Fruit fly (Drosophila melanogaster) whole organism, prepupa: ENCODE measurements around the gene Madm.

ENCODE experiments used
- Blimp-1 ChIP-seq: fragments of 200-800 bp; sonication (Bioruptor generic); optimal IDR thresholded peaks from 3 replicates; lab custom pipeline; 2017; ENCODE audit warnings: missing biosample characterization, missing genetic modification characterization, mild to moderate bottlenecking, moderate library complexity, missing genetic modification reagents
- CG10631 ChIP-seq: fragments of 200-800 bp; sonication (Bioruptor generic); optimal IDR thresholded peaks from 2 replicates; lab custom pipeline; 2016; ENCODE audit warnings: missing biosample characterization, missing genetic modification characterization
- CG11294 ChIP-seq: fragments of 200-800 bp; sonication (Bioruptor generic); IDR thresholded peaks from 2 replicates; pipeline ENCODE4 v1.3.6; 2022; ENCODE audit warnings: missing biosample characterization, missing genetic modification characterization
- CG11762 ChIP-seq: fragments of 200-800 bp; sonication (Bioruptor generic); optimal IDR thresholded peaks from 3 replicates; lab custom pipeline; 2016; ENCODE audit warnings: missing biosample characterization, missing genetic modification characterization; ENCODE audit not compliant: insufficient read depth
- CG11902 ChIP-seq: fragments of 200-800 bp; sonication (Bioruptor generic); optimal IDR thresholded peaks from 3 replicates; lab custom pipeline; 2016; ENCODE audit warnings: missing biosample characterization, missing genetic modification characterization
- CG15336 ChIP-seq: fragments of 200-800 bp; sonication (Bioruptor generic); IDR thresholded peaks from 2 replicates; pipeline ENCODE4 v1.3.6; 2022; ENCODE audit warnings: missing biosample characterization, missing genetic modification characterization
- CG16779 ChIP-seq: fragments of 200-800 bp; sonication (Bioruptor generic); optimal IDR thresholded peaks from 3 replicates; lab custom pipeline; 2017; ENCODE audit warnings: missing biosample characterization, mild to moderate bottlenecking, missing genetic modification characterization
- CG31627 ChIP-seq: fragments of 200-800 bp; sonication (Bioruptor generic); optimal IDR thresholded peaks from 3 replicates; lab custom pipeline; 2016; ENCODE audit warnings: missing biosample characterization, missing genetic modification characterization
- CG32006 ChIP-seq: fragments of 200-800 bp; sonication (Bioruptor generic); optimal IDR thresholded peaks from 3 replicates; lab custom pipeline; 2017; ENCODE audit warnings: missing biosample characterization, mild to moderate bottlenecking, missing genetic modification characterization
- CG34406 ChIP-seq: fragments of 200-800 bp; sonication (Bioruptor generic); optimal IDR thresholded peaks from 3 replicates; lab custom pipeline; 2016; ENCODE audit warnings: missing biosample characterization, missing genetic modification characterization
- CG3919 ChIP-seq: fragments of 200-800 bp; sonication (Bioruptor generic); optimal IDR thresholded peaks from 3 replicates; lab custom pipeline; 2016; ENCODE audit warnings: missing biosample characterization, missing genetic modification characterization
- CG4318 ChIP-seq: fragments of 200-800 bp; sonication (Bioruptor generic); optimal IDR thresholded peaks from 3 replicates; lab custom pipeline; 2017; ENCODE audit warnings: missing biosample characterization, mild to moderate bottlenecking, missing genetic modification characterization
- CG6163 ChIP-seq: fragments of 200-800 bp; sonication (Bioruptor generic); IDR thresholded peaks from 3 replicates; pipeline ENCODE4 v1.3.6; 2022; ENCODE audit warnings: missing biosample characterization, missing genetic modification characterization
- CG6276 ChIP-seq: fragments of 200-800 bp; sonication (Bioruptor generic); optimal IDR thresholded peaks from 2 replicates; lab custom pipeline; 2017; ENCODE audit warnings: missing biosample characterization, mild to moderate bottlenecking, missing genetic modification characterization
- CG6792 ChIP-seq: fragments of 200-800 bp; sonication (Bioruptor generic); optimal IDR thresholded peaks from 3 replicates; lab custom pipeline; 2016; ENCODE audit warnings: missing biosample characterization, missing genetic modification characterization
- CG6808 ChIP-seq: fragments of 200-800 bp; sonication (Bioruptor generic); optimal IDR thresholded peaks from 3 replicates; lab custom pipeline; 2017; ENCODE audit warnings: missing biosample characterization, missing genetic modification characterization, mild to moderate bottlenecking, moderate library complexity, missing genetic modification reagents
- CG6854 ChIP-seq: fragments of 200-800 bp; sonication (Bioruptor generic); optimal IDR thresholded peaks from 2 replicates; lab custom pipeline; 2017; ENCODE audit warnings: missing biosample characterization, mild to moderate bottlenecking, missing genetic modification characterization
- CG7368 ChIP-seq: fragments of 200-800 bp; sonication (Bioruptor generic); optimal IDR thresholded peaks from 3 replicates; lab custom pipeline; 2016; ENCODE audit warnings: missing biosample characterization, missing genetic modification characterization
- CG8119 ChIP-seq: fragments of 200-800 bp; sonication (Bioruptor generic); IDR thresholded peaks from 3 replicates; pipeline ENCODE4 v1.3.6; 2022; ENCODE audit warnings: missing biosample characterization, missing genetic modification characterization
- CG8632 ChIP-seq: fragments of 200-800 bp; sonication (Bioruptor generic); optimal IDR thresholded peaks from 3 replicates; lab custom pipeline; 2016; ENCODE audit warnings: missing biosample characterization, missing genetic modification characterization
- CG9139 ChIP-seq: fragments of 200-800 bp; sonication (Bioruptor generic); optimal IDR thresholded peaks from 3 replicates; lab custom pipeline; 2017; ENCODE audit warnings: missing biosample characterization, mild to moderate bottlenecking, missing genetic modification characterization
- Eip75B ChIP-seq: fragments of 200-800 bp; sonication (Bioruptor generic); optimal IDR thresholded peaks from 3 replicates; lab custom pipeline; 2016; ENCODE audit warnings: missing biosample characterization, missing genetic modification characterization
- Eip78C ChIP-seq: fragments of 200-800 bp; sonication (Bioruptor generic); peaks from one replicate; lab custom pipeline; 2016; ENCODE audit warnings: missing biosample characterization, missing genetic modification characterization
- Eip93F ChIP-seq: fragments of 200-800 bp; sonication (Bioruptor generic); optimal IDR thresholded peaks from 2 replicates; lab custom pipeline; 2016; ENCODE audit warnings: missing biosample characterization, mild to moderate bottlenecking, missing genetic modification characterization
- Ets21C ChIP-seq: fragments of 200-800 bp; sonication (Bioruptor generic); optimal IDR thresholded peaks from 3 replicates; lab custom pipeline; 2016; ENCODE audit warnings: missing biosample characterization, missing genetic modification characterization
- Ets96B ChIP-seq: fragments of 200-800 bp; optimal IDR thresholded peaks from 2 replicates; lab custom pipeline; 2019; ENCODE audit warnings: missing biosample characterization, mild to moderate bottlenecking, missing genetic modification characterization, moderate library complexity
- Gug ChIP-seq: fragments of 200-800 bp; sonication (Bioruptor generic); IDR thresholded peaks from 2 replicates; pipeline ENCODE4 v1.3.6; 2022; ENCODE audit warnings: missing biosample characterization, missing genetic modification characterization
- Hr38 ChIP-seq: sonication (Bioruptor generic); optimal IDR thresholded peaks from 2 replicates; lab custom pipeline; 2016; ENCODE audit warnings: missing biosample characterization, missing genetic modification characterization
- Lpt ChIP-seq: fragments of 200-800 bp; sonication (Bioruptor generic); optimal IDR thresholded peaks from 3 replicates; lab custom pipeline; 2016; ENCODE audit warnings: missing biosample characterization, missing genetic modification characterization
- Met ChIP-seq: fragments of 200-800 bp; sonication (Bioruptor generic); optimal IDR thresholded peaks from 3 replicates; lab custom pipeline; 2016; ENCODE audit warnings: missing biosample characterization, missing genetic modification characterization
- OdsH ChIP-seq: fragments of 200-800 bp; sonication (Bioruptor generic); optimal IDR thresholded peaks from 3 replicates; lab custom pipeline; 2016; ENCODE audit warnings: missing biosample characterization, missing genetic modification characterization
- Smox ChIP-seq: fragments of 200-800 bp; sonication (Bioruptor generic); optimal IDR thresholded peaks from 3 replicates; lab custom pipeline; 2016; ENCODE audit warnings: missing biosample characterization, missing genetic modification characterization
- Sox102F ChIP-seq: fragments of 200-800 bp; sonication (Bioruptor generic); optimal IDR thresholded peaks from 2 replicates; lab custom pipeline; 2016; ENCODE audit warnings: missing biosample characterization, mild to moderate bottlenecking, missing genetic modification characterization
- Sox14 ChIP-seq: fragments of 200-800 bp; sonication (Bioruptor generic); optimal IDR thresholded peaks from 3 replicates; lab custom pipeline; 2016; ENCODE audit warnings: missing biosample characterization, missing genetic modification characterization
- Sox15 ChIP-seq: fragments of 200-800 bp; sonication (Bioruptor generic); optimal IDR thresholded peaks from 3 replicates; lab custom pipeline; 2016; ENCODE audit warnings: missing biosample characterization, missing genetic modification characterization
- achi ChIP-seq: fragments of 200-800 bp; sonication (Bioruptor generic); optimal IDR thresholded peaks from 3 replicates; lab custom pipeline; 2016; ENCODE audit warnings: missing biosample characterization, missing genetic modification characterization
- acj6 ChIP-seq: fragments of 200-800 bp; sonication (Bioruptor generic); optimal IDR thresholded peaks from 3 replicates; lab custom pipeline; 2016; ENCODE audit warnings: missing biosample characterization, missing genetic modification characterization
- dsx ChIP-seq: fragments of 200-800 bp; optimal IDR thresholded peaks from 3 replicates; lab custom pipeline; 2019; ENCODE audit warnings: missing biosample characterization, mild to moderate bottlenecking, missing genetic modification characterization, moderate library complexity; ENCODE audit not compliant: poor library complexity, severe bottlenecking
- eg ChIP-seq: fragments of 200-800 bp; sonication (Bioruptor generic); IDR thresholded peaks from 3 replicates; pipeline ENCODE4 v1.3.6; 2022; ENCODE audit warnings: missing biosample characterization, missing genetic modification characterization
- esn ChIP-seq: fragments of 200-800 bp; sonication (Bioruptor generic); optimal IDR thresholded peaks from 2 replicates; lab custom pipeline; 2016; ENCODE audit warnings: missing biosample characterization, mild to moderate bottlenecking, missing genetic modification characterization, moderate library complexity
- fd59A ChIP-seq: fragments of 200-800 bp; sonication (Bioruptor generic); optimal IDR thresholded peaks from 2 replicates; lab custom pipeline; 2017; ENCODE audit warnings: missing biosample characterization, mild to moderate bottlenecking, missing genetic modification characterization, missing genetic modification reagents
- fd85E ChIP-seq: fragments of 200-800 bp; sonication (Bioruptor generic); optimal IDR thresholded peaks from 3 replicates; lab custom pipeline; 2016; ENCODE audit warnings: missing biosample characterization, missing genetic modification characterization
- fkh ChIP-seq: fragments of 200-800 bp; sonication (Bioruptor generic); optimal IDR thresholded peaks from 3 replicates; lab custom pipeline; 2017; ENCODE audit warnings: missing biosample characterization, mild to moderate bottlenecking, missing genetic modification characterization, moderate library complexity
- lz ChIP-seq: fragments of 200-800 bp; sonication (Bioruptor generic); optimal IDR thresholded peaks from 3 replicates; lab custom pipeline; 2016; ENCODE audit warnings: missing biosample characterization, missing genetic modification characterization
- pdm3 ChIP-seq: fragments of 200-800 bp; sonication (Bioruptor generic); optimal IDR thresholded peaks from 3 replicates; lab custom pipeline; 2016; ENCODE audit warnings: missing biosample characterization, missing genetic modification characterization
- salr ChIP-seq, 2 experiments: fragments of 200-800 bp; sonication (Bioruptor generic); optimal IDR thresholded peaks; 3 replicates each; lab custom pipeline; 2016 to 2018; ENCODE audit warnings: missing biosample characterization in 2 of 2, missing genetic modification characterization in 2 of 2, mild to moderate bottlenecking in 1 of 2
- spab ChIP-seq: fragments of 200-800 bp; sonication (Bioruptor generic); optimal IDR thresholded peaks from 2 replicates; lab custom pipeline; 2017; ENCODE audit warnings: missing biosample characterization, mild to moderate bottlenecking, missing genetic modification characterization, missing genetic modification reagents
- ss ChIP-seq, 2 experiments: fragments of 200-800 bp; sonication (Bioruptor generic); optimal IDR thresholded peaks; 2 replicates in 1 of 2; 3 replicates in 1 of 2; lab custom pipeline; 2017 to 2018; ENCODE audit warnings: mild to moderate bottlenecking in 2 of 2, missing biosample characterization in 2 of 2, missing genetic modification characterization in 2 of 2, moderate library complexity in 1 of 2
- svp ChIP-seq: fragments of 200-800 bp; sonication (Bioruptor generic); peaks from one replicate; lab custom pipeline; 2016; ENCODE audit warnings: missing biosample characterization, missing genetic modification characterization
- topi ChIP-seq: fragments of 200-800 bp; sonication (Bioruptor generic); optimal IDR thresholded peaks from 3 replicates; lab custom pipeline; 2016; ENCODE audit warnings: missing biosample characterization, missing genetic modification characterization
- vri ChIP-seq: fragments of 200-800 bp; sonication (Bioruptor generic); optimal IDR thresholded peaks from 3 replicates; lab custom pipeline; 2016; ENCODE audit warnings: missing biosample characterization, mild to moderate bottlenecking, missing genetic modification characterization

The Madm gene

DNA sequence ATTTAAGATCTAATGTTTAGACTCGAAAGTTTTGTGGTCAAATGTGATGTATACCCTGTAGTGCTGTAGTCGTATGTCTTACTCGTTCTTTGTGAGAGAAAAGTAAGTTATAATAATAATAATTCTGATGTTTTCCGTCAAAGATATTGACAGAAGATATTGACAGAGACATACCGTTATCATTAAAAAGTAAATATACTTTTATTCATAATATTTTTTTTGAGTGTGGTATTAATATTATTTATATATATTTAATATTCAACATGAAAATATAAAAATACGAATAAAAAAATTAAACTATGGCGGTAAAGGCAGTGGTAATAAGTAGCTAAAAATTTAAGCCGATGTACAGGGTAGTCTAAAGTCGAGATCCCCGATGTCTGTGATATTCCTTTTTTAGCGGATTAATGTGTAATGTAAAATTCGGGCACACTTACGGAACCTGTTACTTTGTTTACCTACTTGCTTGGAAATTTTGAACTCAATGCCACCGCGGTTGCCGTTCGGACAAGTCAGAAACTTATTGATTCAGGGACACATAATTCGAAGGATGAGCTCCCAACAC is 5.9 kb upstream of the Madm start, which contains the start of the genes CG2100 and CG1236:
CG2100 (minus strand) TSS at position 51 of the 565 bp plus-strand sequence.
CG1236 (plus strand) TSS at position 444 of the 565 bp plus-strand sequence.
- TF ChIP-seq Gug (peak; percentile 58; the same call in 1 of the 2 replicates), CG11902 (GFP tag; lab: Kevin White, UChicago) (peak; percentile 74), CG8632 (GFP tag; lab: Kevin White, UChicago) (peak; percentile 79), CG11762 (peak; percentile 64), fd85E (GFP tag; lab: Kevin White, UChicago) (no peak), CG6808 (GFP tag; lab: Kevin White, UChicago) (peak; percentile 78), pdm3 (GFP tag; lab: Kevin White, UChicago) (no peak), Lpt (GFP tag; lab: Kevin White, UChicago) (peak; percentile 75), CG16779 (tag; lab: Kevin White, UChicago) (no peak), dsx (GFP tag; lab: Kevin White, UChicago) (peak; percentile 91), CG31627 (GFP tag; lab: Kevin White, UChicago) (peak; percentile 67), CG4318 (GFP tag; lab: Kevin White, UChicago) (no peak), spab (GFP tag; lab: Kevin White, UChicago) (peak; percentile 77), lz (peak; percentile 67), CG6276 (GFP tag; lab: Kevin White, UChicago) (no peak), CG11294 (peak; percentile 67), Ets21C (GFP tag; lab: Kevin White, UChicago) (peak; percentile 57), Sox102F (GFP tag; lab: Kevin White, UChicago) (no peak), CG15336 (peak; percentile 81), acj6 (peak; percentile 85), OdsH (GFP tag; lab: Kevin White, UChicago) (peak; percentile 86), CG6163 (GFP tag; lab: Robert Waterston, UW) (peak; percentile 76), CG3919 (GFP tag; lab: Kevin White, UChicago) (peak; percentile 85), Sox14 (GFP tag; lab: Kevin White, UChicago) (peak; percentile 84), CG10631 (GFP tag; lab: Kevin White, UChicago) (peak; percentile 85), CG9139 (GFP tag; lab: Kevin White, UChicago) (peak; percentile 76), ss (GFP tag; optimal IDR thresholded peaks at IDR 0.05; lab: Kevin White, UChicago) (peak; percentile 68 to 88), CG8119 (GFP tag; lab: Robert Waterston, UW) (peak; percentile 87), Hr38 (no peak), Sox15 (peak; percentile 70), Ets96B (tag; lab: Kevin White, UChicago) (peak; percentile 83), CG7368 (peak; percentile 73), achi (peak; percentile 86), vri (GFP tag; lab: Kevin White, UChicago) (no peak), Eip78C (GFP tag; lab: Kevin White, UChicago) (peak; percentile 90), svp (peak; percentile 92), Eip93F (GFP tag; lab: Kevin White, UChicago) (peak; percentile 22), topi (GFP tag; lab: Kevin White, UChicago) (peak; percentile 68), salr (GFP tag; optimal IDR thresholded peaks at IDR 0.05; lab: Kevin White, UChicago) (peak in 1 of 2 experiments; percentile 60), Eip75B (GFP tag; lab: Kevin White, UChicago) (peak; percentile 47), CG6792 (peak; percentile 78), esn (peak; percentile 82), CG32006 (peak; percentile 93), Met (GFP tag; lab: Kevin White, UChicago) (no peak), Smox (GFP tag; lab: Kevin White, UChicago) (no peak), fd59A (peak; percentile 44), eg (GFP tag; lab: Robert Waterston, UW) (no peak; the same call in 1 of the 3 replicates), CG34406 (GFP tag; lab: Kevin White, UChicago) (peak; percentile 86), Blimp-1 (GFP tag; lab: Kevin White, UChicago) (peak; percentile 69), fkh (GFP tag; lab: Kevin White, UChicago) (peak; percentile 91), CG6854 (GFP tag; lab: Kevin White, UChicago) (peak; percentile 64)
